Fruit fly (Drosophila melanogaster) whole organism, pupa: ENCODE measurements around the gene CG11771.

ENCODE experiments used
- CG32121 ChIP-seq: fragments of 200-800 bp; sonication (Bioruptor generic); IDR thresholded peaks from 2 replicates; pipeline ENCODE4 v1.3.6; 2022; ENCODE audit warnings: missing biosample characterization, missing genetic modification characterization
- CG9948 ChIP-seq: fragments of 200-800 bp; sonication (Bioruptor generic); optimal IDR thresholded peaks from 2 replicates; lab custom pipeline; 2018; ENCODE audit warnings: missing biosample characterization, mild to moderate bottlenecking, missing genetic modification characterization, moderate library complexity
- EcR ChIP-seq: fragments of 200-800 bp; sonication (Bioruptor generic); optimal IDR thresholded peaks from 3 replicates; lab custom pipeline; 2019; ENCODE audit warnings: missing biosample characterization, missing genetic modification characterization, mild to moderate bottlenecking, moderate library complexity, missing genetic modification reagents
- gl ChIP-seq: fragments of 200-800 bp; sonication (Bioruptor generic); optimal IDR thresholded peaks from 2 replicates; lab custom pipeline; 2018; ENCODE audit warnings: missing biosample characterization, mild to moderate bottlenecking, missing genetic modification characterization

- TF ChIP-seq CG9948 (peak; percentile 57), CG32121 (peak; percentile 62; the same call in 1 of the 2 replicates), EcR (GFP tag; lab: Kevin White, UChicago) (no peak), gl (tag; lab: Kevin White, UChicago) (no peak)
Measured at dm6 chr3R:24917814-24918636, 13.8 kb upstream of the CG11771 start, which contains the start of the genes PIG-S, sud1 and CG11168.
